Worm (Caenorhabditis elegans) whole organism, early embryonic: ENCODE measurements around the gene eak-3.

ENCODE experiments used
- B0310.2 ChIP-seq: sonication (generic microtip); optimal IDR thresholded peaks from 2 replicates; lab custom pipeline; 2016; ENCODE audit warnings: mild to moderate bottlenecking, missing genetic modification characterization, missing compliant biosample characterization
- F13C5.2 ChIP-seq: sonication (generic microtip); optimal IDR thresholded peaks from 2 replicates; lab custom pipeline; 2017; ENCODE audit warnings: mild to moderate bottlenecking, missing genetic modification characterization, inconsistent platforms, missing compliant biosample characterization
- aly-1 ChIP-seq: sonication (generic microtip); optimal IDR thresholded peaks from 2 replicates; lab custom pipeline; 2016; ENCODE audit warnings: missing genetic modification characterization, missing compliant biosample characterization
- ama-1 ChIP-seq: fragments of 150-350 bp; optimal IDR thresholded peaks from 2 replicates; lab custom pipeline; 2014
- ceh-13 ChIP-seq: fragments of 200-800 bp; sonication (Bioruptor generic); optimal IDR thresholded peaks from 2 replicates; lab custom pipeline; 2018; ENCODE audit warnings: mild to moderate bottlenecking, missing genetic modification characterization, missing compliant biosample characterization
- ceh-36 ChIP-seq: sonication (generic microtip); optimal IDR thresholded peaks from 2 replicates; lab custom pipeline; 2016; ENCODE audit warnings: missing genetic modification characterization, inconsistent platforms, missing compliant biosample characterization
- ets-7 ChIP-seq: sonication (generic microtip); optimal IDR thresholded peaks from 2 replicates; lab custom pipeline; 2016; ENCODE audit warnings: missing genotype, missing genetic modification characterization, missing compliant biosample characterization
- flt-1 ChIP-seq: fragments of 200-800 bp; sonication (Bioruptor generic); IDR thresholded peaks from 2 replicates; pipeline ENCODE4 v1.3.6; 2022; ENCODE audit warnings: missing genetic modification characterization, missing compliant biosample characterization
- hmbx-1 ChIP-seq: sonication (generic microtip); optimal IDR thresholded peaks from 2 replicates; lab custom pipeline; 2016; ENCODE audit warnings: mild to moderate bottlenecking, missing genetic modification characterization, missing compliant biosample characterization
- hmg-4 ChIP-seq: fragments of 200-800 bp; sonication (Bioruptor generic); optimal IDR thresholded peaks from 2 replicates; lab custom pipeline; 2018; ENCODE audit warnings: mild to moderate bottlenecking, missing genetic modification characterization, missing compliant biosample characterization
- hnd-1 ChIP-seq: sonication (generic microtip); optimal IDR thresholded peaks from 2 replicates; lab custom pipeline; 2016; ENCODE audit warnings: missing genetic modification characterization, missing compliant biosample characterization
- pes-1 ChIP-seq: fragments of 200-800 bp; sonication (Bioruptor generic); IDR thresholded peaks from 2 replicates; pipeline ENCODE4 v1.3.6; 2022; ENCODE audit warnings: missing genetic modification reagents, missing genetic modification characterization, missing compliant biosample characterization
- scrt-1 ChIP-seq: fragments of 200-800 bp; sonication (Bioruptor generic); IDR thresholded peaks from 2 replicates; pipeline ENCODE4 v1.3.6; 2022; ENCODE audit warnings: missing genetic modification characterization, missing compliant biosample characterization
- sea-1 ChIP-seq: fragments of 200-800 bp; sonication (Bioruptor generic); conservative IDR thresholded peaks from 2 replicates; pipeline ENCODE4 v1.3.6; 2022; ENCODE audit warnings: missing genetic modification characterization, missing compliant biosample characterization
- tbx-11 ChIP-seq: fragments of 200-800 bp; sonication (Bioruptor generic); IDR thresholded peaks from 2 replicates; pipeline ENCODE4 v1.3.6; 2022; ENCODE audit warnings: missing genetic modification characterization, missing compliant biosample characterization
- tbx-37 ChIP-seq: fragments of 200-800 bp; sonication (Bioruptor generic); conservative IDR thresholded peaks from 2 replicates; pipeline ENCODE4 v1.3.6; 2022; ENCODE audit warnings: missing genetic modification reagents, missing genetic modification characterization, missing compliant biosample characterization
- tra-4 ChIP-seq: sonication (generic microtip); optimal IDR thresholded peaks from 2 replicates; lab custom pipeline; 2017; ENCODE audit warnings: missing genetic modification characterization, missing compliant biosample characterization

Gene eak-3

DNA sequence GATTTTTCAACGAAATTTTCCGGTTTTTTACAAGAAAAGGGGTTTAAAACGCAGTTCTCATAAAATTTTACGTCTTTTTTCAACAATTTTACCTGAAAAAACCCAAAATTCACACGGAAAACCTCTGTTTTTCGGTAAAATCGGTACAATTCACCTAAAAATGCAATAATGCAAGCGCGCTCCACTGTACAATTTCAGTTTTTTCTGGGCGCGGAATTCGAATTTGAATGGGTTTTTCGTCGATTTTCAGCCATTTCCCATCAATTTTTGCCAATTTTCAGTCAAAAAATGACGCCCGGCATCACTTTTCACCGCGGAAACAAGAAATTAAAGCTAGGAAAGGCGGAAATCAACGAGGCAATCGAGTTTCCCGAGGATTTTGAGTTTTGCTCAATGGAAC is 31.5 kb upstream of the eak-3 start, which contains the start of gene orc-3:
orc-3 (plus strand) TSS at position 282 of the 400 bp plus-strand sequence.
- TF ChIP-seq ama-1 (lab: Kevin White, UChicago) (no peak), scrt-1 (no peak), hmbx-1 (tag; lab: Kevin White, UChicago) (no peak), F13C5.2 (tag; lab: Kevin White, UChicago) (no peak), B0310.2 (no peak), pes-1 (GFP tag; lab: Robert Waterston, UW) (no peak), hmg-4 (GFP tag; lab: Kevin White, UChicago) (no peak), ceh-36 (tag; lab: Kevin White, UChicago) (no peak), ets-7 (tag; lab: Kevin White, UChicago) (no peak), sea-1 (GFP tag; lab: Robert Waterston, UW) (no peak), tra-4 (tag; lab: Kevin White, UChicago) (no peak)

DNA sequence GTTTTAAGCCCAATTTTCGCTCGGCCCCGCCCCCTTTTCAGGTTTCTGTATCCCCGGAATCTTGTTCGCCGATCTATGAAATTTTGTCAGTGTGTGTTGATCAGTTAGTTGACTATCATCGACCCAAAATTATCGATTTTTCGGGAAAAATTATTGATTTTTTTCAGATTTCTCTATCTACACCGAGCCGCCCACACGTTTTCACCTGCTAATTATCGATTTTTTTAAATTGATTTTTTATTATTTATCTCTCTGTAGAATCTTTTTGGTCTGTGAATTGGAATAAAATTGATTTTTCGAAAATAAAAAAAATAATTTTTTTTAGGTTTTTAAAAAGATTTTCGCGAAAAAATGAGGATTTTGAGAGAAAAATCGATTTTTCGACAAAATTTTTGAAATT is 30.7 kb upstream of the eak-3 start:
- no peak for TF ChIP-seq hmg-4 (GFP tag; lab: Kevin White, UChicago)
- no peak for TF ChIP-seq hmbx-1 (tag; lab: Kevin White, UChicago)
- TF ChIP-seq ceh-36 (tag; lab: Kevin White, UChicago): no peak
- TF ChIP-seq F13C5.2 (tag; lab: Kevin White, UChicago): no peak
- TF ChIP-seq ama-1 (lab: Kevin White, UChicago): no peak
- TF ChIP-seq flt-1: no peak
- TF ChIP-seq tra-4 (tag; lab: Kevin White, UChicago): no peak
- no peak for TF ChIP-seq scrt-1
- no peak for TF ChIP-seq ceh-13 (GFP tag; lab: Kevin White, UChicago)
- TF ChIP-seq aly-1 (tag; lab: Kevin White, UChicago): no peak
- TF ChIP-seq tbx-37 (GFP tag; lab: Robert Waterston, UW): no peak
- TF ChIP-seq tbx-11 (GFP tag; lab: Robert Waterston, UW): no peak

DNA sequence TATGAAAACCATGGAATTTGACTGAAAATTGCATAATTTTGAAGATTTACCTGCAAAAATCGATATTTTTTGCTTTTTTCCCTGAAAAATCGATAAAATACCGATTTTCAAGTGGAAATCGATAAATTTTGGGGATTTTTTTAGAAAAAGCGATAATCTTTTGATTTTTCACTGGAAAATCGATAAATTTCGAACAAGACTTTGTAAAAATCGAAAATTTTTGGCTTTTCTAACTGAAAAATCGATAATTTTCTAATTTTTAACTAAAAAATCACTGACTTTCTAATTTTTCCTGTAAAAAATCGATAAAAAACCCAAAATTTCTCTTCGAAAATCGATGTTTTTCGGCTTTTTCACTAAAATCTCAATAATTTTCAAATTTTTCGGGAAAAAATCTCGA is 30.0 kb upstream of the eak-3 start:
- no peak for TF ChIP-seq aly-1 (tag; lab: Kevin White, UChicago)
- TF ChIP-seq hmbx-1 (tag; lab: Kevin White, UChicago): no peak
- TF ChIP-seq ets-7 (tag; lab: Kevin White, UChicago): no peak
- TF ChIP-seq hnd-1 (tag; lab: Kevin White, UChicago): no peak
- no peak for TF ChIP-seq tbx-37 (GFP tag; lab: Robert Waterston, UW)
- TF ChIP-seq sea-1 (GFP tag; lab: Robert Waterston, UW): no peak
- no peak for TF ChIP-seq ceh-36 (tag; lab: Kevin White, UChicago)
- no peak for TF ChIP-seq flt-1
- TF ChIP-seq F13C5.2 (tag; lab: Kevin White, UChicago): no peak
- no peak for TF ChIP-seq ama-1 (lab: Kevin White, UChicago)
- no peak for TF ChIP-seq scrt-1
- TF ChIP-seq B0310.2: no peak

DNA sequence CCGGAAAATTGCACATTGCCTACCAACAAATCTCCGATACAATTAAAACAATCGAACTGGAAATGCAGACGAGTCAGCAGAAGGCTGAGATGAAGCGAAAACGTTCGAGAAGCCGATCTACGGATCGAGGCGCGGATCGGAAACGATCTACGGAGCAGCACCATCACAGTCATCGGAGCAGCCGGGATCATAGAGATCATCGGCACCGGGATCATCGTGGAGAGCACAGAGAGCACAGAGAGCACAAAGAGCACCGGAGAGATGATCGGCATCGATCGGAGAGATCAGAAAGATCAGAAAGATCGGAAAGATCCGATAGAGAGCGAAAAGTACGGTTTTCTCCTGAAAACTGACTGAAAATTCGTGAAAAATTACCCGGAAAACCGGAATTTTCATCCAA is 29.1 kb upstream of the eak-3 start:
- no peak for TF ChIP-seq tra-4 (tag; lab: Kevin White, UChicago)
- TF ChIP-seq pes-1 (GFP tag; lab: Robert Waterston, UW): no peak
- TF ChIP-seq hmbx-1 (tag; lab: Kevin White, UChicago): no peak
- no peak for TF ChIP-seq ets-7 (tag; lab: Kevin White, UChicago)
- TF ChIP-seq scrt-1: no peak
- no peak for TF ChIP-seq tbx-11 (GFP tag; lab: Robert Waterston, UW)
- no peak for TF ChIP-seq ceh-13 (GFP tag; lab: Kevin White, UChicago)
- TF ChIP-seq aly-1 (tag; lab: Kevin White, UChicago): no peak
- no peak for TF ChIP-seq flt-1
- no peak for TF ChIP-seq hmg-4 (GFP tag; lab: Kevin White, UChicago)
- no peak for TF ChIP-seq ceh-36 (tag; lab: Kevin White, UChicago)
- TF ChIP-seq ama-1 (lab: Kevin White, UChicago): no peak
- TF ChIP-seq F13C5.2 (tag; lab: Kevin White, UChicago): no peak
- no peak for TF ChIP-seq B0310.2
- TF ChIP-seq tbx-37 (GFP tag; lab: Robert Waterston, UW): no peak
- no peak for TF ChIP-seq hnd-1 (tag; lab: Kevin White, UChicago)
- TF ChIP-seq sea-1 (GFP tag; lab: Robert Waterston, UW): no peak

DNA sequence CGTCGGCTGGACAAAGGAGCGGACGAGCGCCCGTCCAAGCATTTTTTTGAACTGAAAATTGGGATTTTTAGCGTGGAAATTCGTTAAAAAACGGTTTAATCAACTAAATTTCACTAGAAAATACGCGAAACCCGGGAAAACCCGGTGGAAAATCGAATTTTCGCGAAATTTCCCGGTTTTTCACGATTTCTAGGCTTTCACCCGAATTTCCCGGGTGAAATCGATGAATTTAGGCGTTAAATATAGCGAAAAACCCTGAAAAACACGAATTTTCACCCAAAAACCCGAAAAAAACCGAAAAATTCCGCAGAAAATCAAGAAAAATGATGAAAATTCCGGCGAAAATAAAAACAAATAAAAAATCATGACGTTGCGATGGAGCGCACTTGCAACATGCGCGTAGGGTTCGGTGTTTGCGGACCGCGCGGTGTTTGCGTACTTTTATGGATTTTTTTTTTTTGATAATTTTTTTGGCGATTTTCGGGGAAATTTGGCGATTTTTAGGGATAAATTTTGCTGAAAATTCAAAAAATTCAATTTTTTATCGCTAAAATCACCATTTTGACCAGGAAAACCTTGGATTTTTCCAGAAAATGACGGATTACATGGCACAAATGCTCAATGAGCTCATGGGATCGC is 25.7 kb upstream of the eak-3 start, which contains the start of the genes mrpl-45 and Y119D3B.12:
mrpl-45 (minus strand) TSS at position 51 of the 639 bp plus-strand sequence.
Y119D3B.12 (plus strand) TSS at position 589 of the 639 bp plus-strand sequence.
- TF ChIP-seq sea-1 (GFP tag; lab: Robert Waterston, UW) (0 out of 2 replicates have a peak, but pooled peaks have one; percentile 42), F13C5.2 (tag; lab: Kevin White, UChicago) (peak; percentile 69), ama-1 (lab: Kevin White, UChicago) (no peak), hmbx-1 (tag; lab: Kevin White, UChicago) (no peak), hmg-4 (GFP tag; lab: Kevin White, UChicago) (peak; percentile 8), flt-1 (0 out of 2 replicates have a peak, but pooled peaks have one; percentile 49), pes-1 (GFP tag; lab: Robert Waterston, UW) (peak; percentile 64; the same call in 1 of the 2 replicates), hnd-1 (tag; lab: Kevin White, UChicago) (no peak)

DNA sequence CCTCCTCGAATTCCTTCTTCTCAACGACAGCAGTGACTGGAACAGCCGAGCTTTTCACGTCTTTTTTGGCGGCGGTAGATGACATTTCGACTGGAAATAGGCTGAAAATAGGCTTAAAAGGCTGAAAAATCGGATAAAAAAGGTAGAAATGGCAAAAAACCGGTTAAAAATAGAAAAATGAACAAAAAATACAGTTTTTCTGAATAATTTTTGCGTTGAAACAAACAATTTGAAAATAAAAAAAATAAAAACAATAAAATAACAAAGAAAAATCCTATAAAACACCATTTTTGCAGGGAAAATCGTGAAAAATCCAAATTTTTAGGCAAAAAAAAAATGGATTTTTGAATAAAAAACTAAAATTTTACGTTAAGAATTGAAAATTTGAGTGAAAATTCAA is 19.8 kb upstream of the eak-3 start, which contains the start of gene dss-1:
dss-1 (minus strand) TSS at position 101 of the 400 bp plus-strand sequence.
- TF ChIP-seq aly-1 (tag; lab: Kevin White, UChicago) (no peak), scrt-1 (no peak), pes-1 (GFP tag; lab: Robert Waterston, UW) (no peak), ama-1 (lab: Kevin White, UChicago) (no peak)

DNA sequence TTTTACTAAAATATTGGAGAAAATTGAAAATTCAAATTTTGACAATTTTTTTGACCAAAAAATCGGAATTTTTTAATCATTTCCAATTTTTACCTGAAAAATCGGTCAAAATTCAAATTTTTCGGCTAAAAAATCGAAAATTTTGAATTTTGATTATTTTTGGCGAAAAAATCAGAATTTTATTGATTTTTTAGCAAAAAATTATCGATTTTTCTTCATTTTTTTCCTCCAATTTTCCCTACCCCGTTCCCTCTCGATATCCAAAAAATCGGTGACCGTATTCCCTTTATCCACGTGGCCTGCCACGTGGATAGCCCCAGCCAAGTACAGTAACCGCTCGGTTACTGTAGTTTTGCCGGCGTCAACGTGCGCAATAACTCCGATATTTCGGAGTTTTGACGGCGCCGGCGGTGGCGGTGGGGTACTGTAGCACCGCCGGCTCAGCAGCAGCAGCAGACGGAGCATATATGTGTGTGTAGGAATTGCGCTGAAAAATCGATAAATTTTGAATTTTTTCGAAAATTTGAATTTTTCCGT is 17.0 kb upstream of the eak-3 start, which contains the start of gene Y119D3B.14:
Y119D3B.14 (minus strand) TSS at position 487 of the 537 bp plus-strand sequence.
- TF ChIP-seq aly-1 (tag; lab: Kevin White, UChicago) (no peak), pes-1 (GFP tag; lab: Robert Waterston, UW) (no peak), ama-1 (lab: Kevin White, UChicago) (no peak), hmbx-1 (tag; lab: Kevin White, UChicago) (no peak), hmg-4 (GFP tag; lab: Kevin White, UChicago) (no peak), B0310.2 (no peak), F13C5.2 (tag; lab: Kevin White, UChicago) (no peak), ceh-13 (GFP tag; lab: Kevin White, UChicago) (no peak), ets-7 (tag; lab: Kevin White, UChicago) (no peak), sea-1 (GFP tag; lab: Robert Waterston, UW) (no peak), flt-1 (no peak), tra-4 (tag; lab: Kevin White, UChicago) (no peak), scrt-1 (no peak), tbx-37 (GFP tag; lab: Robert Waterston, UW) (no peak), hnd-1 (tag; lab: Kevin White, UChicago) (no peak)
